Worm (Caenorhabditis elegans): ENCODE measurements around the gene H14N18.4.
A peak's percentile ranks its signal among the peaks of the same experiment; 100 is the strongest.

H14N18.4 gene

DNA sequence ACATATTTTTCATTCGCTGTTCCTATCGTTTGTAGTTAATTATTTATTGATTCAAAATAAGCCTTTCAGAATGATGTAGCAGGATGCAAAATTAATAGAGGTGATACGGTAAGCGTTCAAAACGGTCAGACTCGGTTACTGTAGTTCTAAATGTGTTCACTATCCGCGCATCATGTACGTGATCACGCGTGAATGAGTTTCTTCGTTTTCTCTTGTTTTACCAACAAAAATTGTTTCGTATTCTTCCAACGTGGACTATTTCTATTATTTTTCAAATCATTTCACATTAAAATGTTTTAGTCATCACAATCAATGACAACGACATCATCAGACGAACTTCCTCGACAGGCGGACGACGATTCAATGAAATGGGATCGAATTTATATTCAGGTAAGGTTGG lies 18.7 kb upstream of the H14N18.4 start, which contains the start of gene gck-1:
TSS of gene gck-1 (plus strand) at position 301 of the 400 bp plus-strand sequence.
- TF ChIP-seq vab-15 (tag; optimal IDR thresholded peaks at IDR 0.05) (no peak), fkh-8 (tag; optimal IDR thresholded peaks at IDR 0.05) (no peak), isw-1 (GFP tag; IDR thresholded peaks at IDR 0.05) (no peak)

DNA sequence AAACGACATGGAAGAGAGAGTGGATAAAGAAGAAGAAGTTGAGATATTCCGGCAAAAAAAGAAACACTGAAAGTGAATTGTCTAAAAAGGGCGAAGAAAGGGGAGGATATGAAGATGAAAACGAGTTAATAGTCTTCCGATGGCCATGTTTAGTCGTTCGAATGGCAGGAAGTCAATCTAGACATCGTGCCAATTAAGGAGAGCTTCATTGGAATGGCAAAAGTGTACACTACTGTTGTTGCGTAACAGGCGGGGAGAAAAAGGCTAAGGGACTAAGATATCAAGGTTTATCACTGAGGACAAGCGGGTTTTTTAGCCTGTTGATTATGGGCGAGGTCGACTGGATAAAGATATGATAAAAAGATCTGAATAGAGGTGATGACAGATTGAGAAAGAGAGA lies 17.4 kb upstream of the H14N18.4 start:
- TF ChIP-seq ztf-4 (tag; optimal IDR thresholded peaks at IDR 0.05) (no peak), nhr-28 (tag; optimal IDR thresholded peaks at IDR 0.05) (no peak), C16A3.4 (tag; optimal IDR thresholded peaks at IDR 0.05) (no peak), unc-130 (tag; optimal IDR thresholded peaks at IDR 0.05) (no peak), ces-1 (GFP tag; optimal IDR thresholded peaks at IDR 0.05) (no peak), xbp-1 (tag; optimal IDR thresholded peaks at IDR 0.05) (no peak), nhr-76 (tag; optimal IDR thresholded peaks at IDR 0.05) (no peak), ets-5 (GFP tag; IDR thresholded peaks at IDR 0.05) (no peak), unc-62 (GFP tag; optimal IDR thresholded peaks at IDR 0.05) (no peak)

ce11 chrV:8944481-8944880 lies 15.7 kb upstream of the H14N18.4 start:
- no peak for TF ChIP-seq dsc-1 (tag; optimal IDR thresholded peaks at IDR 0.05)
- no peak for TF ChIP-seq nhr-76 (tag; optimal IDR thresholded peaks at IDR 0.05)
- no peak for TF ChIP-seq lin-14 (GFP tag; optimal IDR thresholded peaks at IDR 0.05)
- no peak for TF ChIP-seq lsy-2 (tag; optimal IDR thresholded peaks at IDR 0.05)
- no peak for TF ChIP-seq nhr-20 (tag; optimal IDR thresholded peaks at IDR 0.05)
- TF ChIP-seq nhr-28 (tag; optimal IDR thresholded peaks at IDR 0.05) = no peak
- no peak for TF ChIP-seq elt-3 (tag; optimal IDR thresholded peaks at IDR 0.05)
- no peak for TF ChIP-seq isw-1 (GFP tag; IDR thresholded peaks at IDR 0.05)
- no peak for TF ChIP-seq ceh-82 (tag; optimal IDR thresholded peaks at IDR 0.05)
- no peak for TF ChIP-seq egl-27 (tag; optimal IDR thresholded peaks at IDR 0.05)
- TF ChIP-seq F16B12.6 (tag; optimal IDR thresholded peaks at IDR 0.05) = no peak

ce11 chrV:8943963-8944362 lies 15.2 kb upstream of the H14N18.4 start, which contains the start of gene T19A5.3:
Gene T19A5.3, minus strand, starts transcription at chrV:8944063.
- no peak for TF ChIP-seq ets-5 (GFP tag; IDR thresholded peaks at IDR 0.05)
- TF ChIP-seq sox-4 (tag; optimal IDR thresholded peaks at IDR 0.05) = no peak
- TF ChIP-seq tlp-1 (tag; optimal IDR thresholded peaks at IDR 0.05) = no peak
- TF ChIP-seq elt-2 (tag; optimal IDR thresholded peaks at IDR 0.05) = no peak
- no peak for TF ChIP-seq mab-9 (GFP tag; IDR thresholded peaks at IDR 0.05)
- TF ChIP-seq jun-1 (tag; optimal IDR thresholded peaks at IDR 0.05) = no peak
- TF ChIP-seq sptf-1 (tag; optimal IDR thresholded peaks at IDR 0.05) = no peak
- no peak for TF ChIP-seq nhr-19 (GFP tag; conservative IDR thresholded peaks at IDR 0.05)
- no peak for TF ChIP-seq ceh-8 (GFP tag; optimal IDR thresholded peaks at IDR 0.05)
- TF ChIP-seq fkh-8 (tag; optimal IDR thresholded peaks at IDR 0.05) = no peak
- no peak for TF ChIP-seq nhr-28 (tag; optimal IDR thresholded peaks at IDR 0.05)
- no peak for TF ChIP-seq nhr-47 (tag; optimal IDR thresholded peaks at IDR 0.05)
- no peak for TF ChIP-seq xbp-1 (tag; optimal IDR thresholded peaks at IDR 0.05)
- TF ChIP-seq C04F5.9 (tag; optimal IDR thresholded peaks at IDR 0.05) = no peak

ce11 chrV:8942437-8942978 lies 13.7 kb upstream of the H14N18.4 start:
- TF ChIP-seq blmp-1 (tag; optimal IDR thresholded peaks at IDR 0.05) = peak; percentile 99
- no peak for TF ChIP-seq grh-1 (GFP tag; IDR thresholded peaks at IDR 0.05)
- TF ChIP-seq efl-1 (optimal IDR thresholded peaks at IDR 0.05) = no peak
- peak in 1 of 2 experiments; percentile 68 for TF ChIP-seq efl-1 (GFP tag; optimal IDR thresholded peaks at IDR 0.05 in 1 of 2)

- TF ChIP-seq hlh-4 (tag; optimal IDR thresholded peaks at IDR 0.05) = no peak
- no peak for TF ChIP-seq mep-1 (tag; optimal IDR thresholded peaks at IDR 0.05)
- TF ChIP-seq snpc-4 (tag; optimal IDR thresholded peaks at IDR 0.05) = no peak
- TF ChIP-seq ets-5 (GFP tag; IDR thresholded peaks at IDR 0.05) = no peak
- TF ChIP-seq sptf-1 (tag; optimal IDR thresholded peaks at IDR 0.05) = no peak
- no peak for TF ChIP-seq C16A3.4 (tag; optimal IDR thresholded peaks at IDR 0.05)
- TF ChIP-seq grh-1 (GFP tag; IDR thresholded peaks at IDR 0.05) = no peak
- TF ChIP-seq ztf-11 (tag; optimal IDR thresholded peaks at IDR 0.05) = no peak
- TF ChIP-seq vab-15 (tag; optimal IDR thresholded peaks at IDR 0.05) = no peak
- no peak for TF ChIP-seq fkh-4 (tag; optimal IDR thresholded peaks at IDR 0.05; ENCODE audit: borderline replicate concordance)
These were observed 11.6 kb upstream of the H14N18.4 start for ce11 chrV:8940419-8940818.

Measured in whole organism, L1 larva.